Worm (Caenorhabditis elegans) whole organism, young adult: ENCODE results near the gene F59B2.14.

Source experiments
- F37B4.10 ChIP-seq: fragments of 200-800 bp; sonication (Bioruptor generic); IDR thresholded peaks from 2 replicates; pipeline ENCODE4 v1.3.6; 2022; ENCODE audit warnings: missing genetic modification characterization, missing compliant biosample characterization
- nhr-80 ChIP-seq: sonication (generic microtip); optimal IDR thresholded peaks from 2 replicates; lab custom pipeline; 2016; ENCODE audit warnings: missing genetic modification characterization, missing compliant biosample characterization
- repo-1 ChIP-seq: sonication (generic microtip); optimal IDR thresholded peaks from 2 replicates; lab custom pipeline; 2017; ENCODE audit warnings: mild to moderate bottlenecking, missing genetic modification characterization, missing compliant biosample characterization
- unc-62 ChIP-seq: fragments of 150-350 bp; optimal IDR thresholded peaks from 2 replicates; lab custom pipeline; 2014; ENCODE audit warnings: missing biosample characterization, missing genetic modification reagents, missing genetic modification characterization

- no peak for TF ChIP-seq unc-62
- no peak for TF ChIP-seq repo-1 (tag; lab: Kevin White, UChicago)
- no peak for TF ChIP-seq nhr-80 (tag; lab: Kevin White, UChicago)
- no peak for TF ChIP-seq F37B4.10 (GFP tag; lab: Robert Waterston, UW)
Observed at ce11 chrIII:8980892-8981291, 41.5 kb downstream of the F59B2.14 start.
